Worm (Caenorhabditis elegans) whole organism, late embryonic: ENCODE results near the gene F13A7.12.

Experiments
- C38D4.7 ChIP-seq: fragments of 200-800 bp; sonication (Bioruptor generic); optimal IDR thresholded peaks from 2 replicates; lab custom pipeline; 2018; ENCODE audit warnings: mild to moderate bottlenecking, missing genetic modification characterization, moderate library complexity, missing compliant biosample characterization
- Y22D7AL.16 ChIP-seq: sonication (generic microtip); optimal IDR thresholded peaks from 2 replicates; lab custom pipeline; 2016; ENCODE audit warnings: missing genetic modification characterization, missing compliant biosample characterization
- ceh-14 ChIP-seq: sonication (generic microtip); optimal IDR thresholded peaks from 2 replicates; lab custom pipeline; 2016; ENCODE audit warnings: missing genotype, missing genetic modification characterization, missing compliant biosample characterization
- ceh-18 ChIP-seq: sonication (generic microtip); optimal IDR thresholded peaks from 2 replicates; lab custom pipeline; 2016; ENCODE audit warnings: missing genetic modification characterization, missing compliant biosample characterization
- ceh-19 ChIP-seq: fragments of 200-800 bp; sonication (Bioruptor generic); optimal IDR thresholded peaks from 2 replicates; lab custom pipeline; 2018; ENCODE audit warnings: mild to moderate bottlenecking, missing genetic modification characterization, missing compliant biosample characterization
- ceh-2 ChIP-seq: sonication (generic microtip); optimal IDR thresholded peaks from 2 replicates; lab custom pipeline; 2016; ENCODE audit warnings: missing genotype, missing genetic modification characterization, missing compliant biosample characterization
- ceh-22 ChIP-seq: sonication (generic microtip); optimal IDR thresholded peaks from 2 replicates; lab custom pipeline; 2017; ENCODE audit warnings: missing biosample characterization, missing genetic modification characterization
- ceh-24 ChIP-seq: sonication (generic microtip); optimal IDR thresholded peaks from 2 replicates; lab custom pipeline; 2016; ENCODE audit warnings: mild to moderate bottlenecking, missing genetic modification characterization, missing compliant biosample characterization
- ceh-31 ChIP-seq: sonication (generic microtip); optimal IDR thresholded peaks from 2 replicates; lab custom pipeline; 2016; ENCODE audit warnings: missing genetic modification characterization, missing compliant biosample characterization
- ceh-45 ChIP-seq: fragments of 200-800 bp; sonication (Bioruptor generic); IDR thresholded peaks from 2 replicates; pipeline ENCODE4 v1.3.6; 2022; ENCODE audit warnings: missing genetic modification reagents, missing genetic modification characterization, missing compliant biosample characterization
- che-1 ChIP-seq: sonication (generic microtip); optimal IDR thresholded peaks from 2 replicates; lab custom pipeline; 2016; ENCODE audit warnings: mild to moderate bottlenecking, missing genetic modification characterization, missing compliant biosample characterization
- dmd-4 ChIP-seq: sonication (generic microtip); optimal IDR thresholded peaks from 2 replicates; lab custom pipeline; 2016; ENCODE audit warnings: borderline replicate concordance, missing genetic modification characterization, missing compliant biosample characterization
- dve-1 ChIP-seq: sonication (generic microtip); optimal IDR thresholded peaks from 2 replicates; lab custom pipeline; 2017; ENCODE audit warnings: antibody characterized with exemption, mild to moderate bottlenecking, missing genetic modification characterization, missing compliant biosample characterization
- elt-2 ChIP-seq: sonication (generic microtip); optimal IDR thresholded peaks from 2 replicates; lab custom pipeline; 2016; ENCODE audit warnings: missing genetic modification reagents, missing genetic modification characterization, missing compliant biosample characterization
- elt-4 ChIP-seq: sonication (generic microtip); optimal IDR thresholded peaks from 2 replicates; lab custom pipeline; 2016; ENCODE audit warnings: missing genetic modification characterization, missing compliant biosample characterization
- ets-4 ChIP-seq: sonication (generic microtip); optimal IDR thresholded peaks from 2 replicates; lab custom pipeline; 2016; ENCODE audit warnings: missing genetic modification characterization, missing compliant biosample characterization
- eyg-1 ChIP-seq: sonication (generic microtip); optimal IDR thresholded peaks from 2 replicates; lab custom pipeline; 2016; ENCODE audit warnings: missing genotype, missing genetic modification characterization, missing compliant biosample characterization
- fax-1 ChIP-seq: sonication (generic microtip); optimal IDR thresholded peaks from 2 replicates; lab custom pipeline; 2016; ENCODE audit warnings: missing genotype, missing genetic modification characterization, missing compliant biosample characterization
- fkh-10 ChIP-seq: fragments of 150-350 bp; optimal IDR thresholded peaks from 2 replicates; lab custom pipeline; 2014; ENCODE audit warnings: missing biosample characterization, missing genetic modification reagents, missing genetic modification characterization
- fkh-6 ChIP-seq: sonication (generic microtip); optimal IDR thresholded peaks from 2 replicates; lab custom pipeline; 2016; ENCODE audit warnings: missing genetic modification characterization, missing compliant biosample characterization
- gmeb-2 ChIP-seq: sonication (generic microtip); optimal IDR thresholded peaks from 2 replicates; lab custom pipeline; 2016; ENCODE audit warnings: missing genetic modification characterization, inconsistent platforms, missing compliant biosample characterization
- hlh-30 ChIP-seq: sonication (generic microtip); optimal IDR thresholded peaks from 2 replicates; lab custom pipeline; 2017; ENCODE audit warnings: antibody characterized with exemption, missing genetic modification characterization, missing compliant biosample characterization; ENCODE audit not compliant: insufficient read depth
- hlh-6 ChIP-seq: sonication (generic microtip); optimal IDR thresholded peaks from 2 replicates; lab custom pipeline; 2016; ENCODE audit warnings: missing genotype, missing genetic modification characterization, missing compliant biosample characterization
- hlh-8 ChIP-seq: sonication (generic microtip); optimal IDR thresholded peaks from 2 replicates; lab custom pipeline; 2016; ENCODE audit warnings: missing genotype, missing genetic modification characterization, missing compliant biosample characterization
- madf-2 ChIP-seq: sonication (generic microtip); optimal IDR thresholded peaks from 2 replicates; lab custom pipeline; 2017; ENCODE audit warnings: missing genetic modification characterization, missing compliant biosample characterization
- mec-3 ChIP-seq: sonication (generic microtip); optimal IDR thresholded peaks from 2 replicates; lab custom pipeline; 2016; ENCODE audit warnings: borderline replicate concordance, missing genetic modification characterization, missing compliant biosample characterization
- nfya-1 ChIP-seq: sonication (generic microtip); optimal IDR thresholded peaks from 2 replicates; lab custom pipeline; 2017; ENCODE audit warnings: missing genetic modification characterization, mild to moderate bottlenecking, missing compliant biosample characterization, antibody characterized with exemption, moderate library complexity
- pag-3 ChIP-seq: sonication (generic microtip); optimal IDR thresholded peaks from 2 replicates; lab custom pipeline; 2016; ENCODE audit warnings: missing compliant biosample characterization, missing genetic modification characterization, borderline replicate concordance
- pat-9 ChIP-seq: fragments of 200-800 bp; sonication (Bioruptor generic); optimal IDR thresholded peaks from 2 replicates; lab custom pipeline; 2018; ENCODE audit warnings: mild to moderate bottlenecking, missing genetic modification characterization, moderate library complexity, missing compliant biosample characterization
- pha-4 ChIP-seq: fragments of 150-350 bp; optimal IDR thresholded peaks from 2 replicates; lab custom pipeline; 2018; ENCODE audit warnings: missing biosample characterization, missing genetic modification reagents, missing genetic modification characterization
- pqm-1 ChIP-seq: sonication (generic microtip); optimal IDR thresholded peaks from 2 replicates; lab custom pipeline; 2016; ENCODE audit warnings: missing genetic modification characterization, missing compliant biosample characterization
- rnt-1 ChIP-seq: sonication (generic microtip); optimal IDR thresholded peaks from 2 replicates; lab custom pipeline; 2016; ENCODE audit warnings: missing genetic modification characterization, missing compliant biosample characterization
- sdc-2 ChIP-seq: sonication (generic microtip); optimal IDR thresholded peaks from 2 replicates; lab custom pipeline; 2016; ENCODE audit warnings: missing genotype, missing genetic modification characterization, missing compliant biosample characterization
- syd-9 ChIP-seq: sonication (generic microtip); optimal IDR thresholded peaks from 2 replicates; lab custom pipeline; 2016; ENCODE audit warnings: mild to moderate bottlenecking, missing genetic modification characterization, moderate library complexity, missing compliant biosample characterization
- tbx-7 ChIP-seq: sonication (generic microtip); optimal IDR thresholded peaks from 2 replicates; lab custom pipeline; 2016; ENCODE audit warnings: missing genotype, missing genetic modification characterization, missing compliant biosample characterization
- ttx-3 ChIP-seq: sonication (generic microtip); optimal IDR thresholded peaks from 2 replicates; lab custom pipeline; 2016; ENCODE audit warnings: missing genetic modification reagents, missing genetic modification characterization, missing compliant biosample characterization
- unc-55 ChIP-seq: sonication (generic microtip); optimal IDR thresholded peaks from 2 replicates; lab custom pipeline; 2017; ENCODE audit warnings: missing biosample characterization, missing genetic modification reagents, missing genetic modification characterization
- ztf-16 ChIP-seq: sonication (generic microtip); optimal IDR thresholded peaks from 2 replicates; lab custom pipeline; 2017; ENCODE audit warnings: missing genetic modification characterization, missing compliant biosample characterization

F13A7.12 gene

ce11 chrV:16429503-16429902 is 33.7 kb downstream of the F13A7.12 start, which contains the start of gene F26D2.10:
Gene F26D2.10, minus strand, starts transcription at chrV:16429603.
- TF ChIP-seq ceh-19 (GFP tag; lab: Kevin White, UChicago) (no peak), tbx-7 (tag; lab: Kevin White, UChicago) (no peak), fkh-10 (GFP tag; lab: Kevin White, UChicago) (no peak), ceh-18 (no peak), ets-4 (tag; lab: Kevin White, UChicago) (no peak), nfya-1 (tag; lab: Kevin White, UChicago) (no peak), che-1 (tag; lab: Kevin White, UChicago) (no peak), C38D4.7 (GFP tag; lab: Kevin White, UChicago) (no peak), ttx-3 (tag; lab: Kevin White, UChicago) (no peak), elt-2 (no peak), eyg-1 (tag; lab: Kevin White, UChicago) (no peak), Y22D7AL.16 (no peak), ceh-22 (no peak), gmeb-2 (tag; lab: Kevin White, UChicago) (no peak), madf-2 (tag; lab: Kevin White, UChicago) (no peak), ceh-24 (no peak), syd-9 (tag; lab: Kevin White, UChicago) (no peak), pqm-1 (tag; lab: Kevin White, UChicago) (no peak), rnt-1 (no peak), elt-4 (tag; lab: Kevin White, UChicago) (no peak)
- TF ChIP-seq, all 69 proteins: peak for 0

ce11 chrV:16429940-16430339 is 34.1 kb downstream of the F13A7.12 start, which contains the start of gene str-73:
Gene str-73, plus strand, starts transcription at chrV:16430240.
- TF ChIP-seq ceh-31 (tag; lab: Kevin White, UChicago) (no peak), ceh-24 (no peak), ceh-2 (tag; lab: Kevin White, UChicago) (no peak), fkh-6 (tag; lab: Kevin White, UChicago) (no peak), ets-4 (tag; lab: Kevin White, UChicago) (no peak), pat-9 (tag; lab: Kevin White, UChicago) (no peak), hlh-6 (tag; lab: Kevin White, UChicago) (no peak), mec-3 (tag; lab: Kevin White, UChicago) (no peak), fax-1 (tag; lab: Kevin White, UChicago) (no peak), pha-4 (tag; lab: Kevin White, UChicago) (no peak), unc-55 (GFP tag; lab: Kevin White, UChicago) (no peak), ceh-19 (GFP tag; lab: Kevin White, UChicago) (no peak), Y22D7AL.16 (no peak), tbx-7 (tag; lab: Kevin White, UChicago) (no peak)

- no peak for TF ChIP-seq ztf-16 (tag; lab: Kevin White, UChicago)
- no peak for TF ChIP-seq hlh-8
- TF ChIP-seq fkh-6 (tag; lab: Kevin White, UChicago): no peak
- no peak for TF ChIP-seq ceh-14 (tag; lab: Kevin White, UChicago)
- TF ChIP-seq pag-3 (tag; lab: Kevin White, UChicago): no peak
- no peak for TF ChIP-seq dmd-4
- no peak for TF ChIP-seq hlh-30 (tag; lab: Kevin White, UChicago)
- no peak for TF ChIP-seq ceh-45
- no peak for TF ChIP-seq sdc-2 (tag; lab: Kevin White, UChicago)
- TF ChIP-seq dve-1 (tag; lab: Kevin White, UChicago): no peak
Measured at ce11 chrV:16433471-16433870, 37.6 kb downstream of the F13A7.12 start, which contains the start of gene clec-234. Gene clec-234, minus strand, starts transcription at chrV:16433571.
